Fruit fly (Drosophila melanogaster) whole organism, embryonic: ENCODE measurements around the gene Dlc90F.

Experiments
- Abd-B ChIP-seq: fragments of 200-800 bp; sonication (Bioruptor generic); optimal IDR thresholded peaks from 2 replicates; lab custom pipeline; 2018; ENCODE audit warnings: missing biosample characterization, mild to moderate bottlenecking, missing genetic modification characterization, moderate library complexity
- B-H2 ChIP-seq: fragments of 200-800 bp; sonication (Bioruptor generic); optimal IDR thresholded peaks from 2 replicates; lab custom pipeline; 2018; ENCODE audit warnings: missing biosample characterization, mild to moderate bottlenecking, missing genetic modification characterization
- CG10147 ChIP-seq: fragments of 200-800 bp; sonication (Bioruptor generic); optimal IDR thresholded peaks from 2 replicates; lab custom pipeline; 2019; ENCODE audit warnings: missing biosample characterization, mild to moderate bottlenecking, missing genetic modification characterization, moderate library complexity
- CG10321 ChIP-seq: fragments of 200-800 bp; sonication (Bioruptor generic); IDR thresholded peaks from 2 replicates; pipeline ENCODE4 v1.3.6; 2022; ENCODE audit warnings: missing biosample characterization, missing genetic modification characterization
- CG10543 ChIP-seq: fragments of 200-800 bp; sonication (Bioruptor generic); optimal IDR thresholded peaks from 3 replicates; lab custom pipeline; 2017; ENCODE audit warnings: missing biosample characterization, mild to moderate bottlenecking, missing genetic modification characterization, moderate library complexity
- CG12942 ChIP-seq: fragments of 200-800 bp; sonication (Bioruptor generic); optimal IDR thresholded peaks from 3 replicates; lab custom pipeline; 2016; ENCODE audit warnings: missing biosample characterization, missing genetic modification characterization
- CG13424 ChIP-seq: fragments of 200-800 bp; sonication (Bioruptor generic); optimal IDR thresholded peaks from 2 replicates; lab custom pipeline; 2019; ENCODE audit warnings: missing biosample characterization, mild to moderate bottlenecking, missing genetic modification characterization, moderate library complexity
- CG13775 ChIP-seq: fragments of 200-800 bp; sonication (Bioruptor generic); optimal IDR thresholded peaks from 3 replicates; lab custom pipeline; 2017; ENCODE audit warnings: missing biosample characterization, mild to moderate bottlenecking, missing genetic modification characterization
- CG15479 ChIP-seq: fragments of 200-800 bp; sonication (Bioruptor generic); optimal IDR thresholded peaks from 3 replicates; lab custom pipeline; 2019; ENCODE audit warnings: missing biosample characterization, mild to moderate bottlenecking, missing genetic modification characterization, moderate library complexity
- CG1603 ChIP-seq: fragments of 200-800 bp; sonication (Bioruptor generic); optimal IDR thresholded peaks from 2 replicates; lab custom pipeline; 2019; ENCODE audit warnings: missing biosample characterization, mild to moderate bottlenecking, missing genetic modification characterization, moderate library complexity
- CG1647 ChIP-seq: fragments of 200-800 bp; sonication (Bioruptor generic); optimal IDR thresholded peaks from 3 replicates; lab custom pipeline; 2016; ENCODE audit warnings: missing biosample characterization, missing genetic modification characterization
- CG16815 ChIP-seq: fragments of 200-800 bp; sonication (Bioruptor generic); optimal IDR thresholded peaks from 3 replicates; lab custom pipeline; 2017; ENCODE audit warnings: missing biosample characterization, mild to moderate bottlenecking, missing genetic modification characterization
- CG17568 ChIP-seq: fragments of 200-800 bp; sonication (Bioruptor generic); optimal IDR thresholded peaks from 2 replicates; lab custom pipeline; 2018; ENCODE audit warnings: missing biosample characterization, mild to moderate bottlenecking, missing genetic modification characterization, moderate library complexity
- CG17912 ChIP-seq: fragments of 200-800 bp; sonication (Bioruptor generic); optimal IDR thresholded peaks from 2 replicates; lab custom pipeline; 2018; ENCODE audit warnings: missing biosample characterization, mild to moderate bottlenecking, missing genetic modification characterization
- CG1792 ChIP-seq: fragments of 200-800 bp; sonication (Bioruptor generic); optimal IDR thresholded peaks from 2 replicates; lab custom pipeline; 2016; ENCODE audit warnings: missing biosample characterization, missing genetic modification characterization
- CG18476 ChIP-seq: fragments of 200-800 bp; sonication (Bioruptor generic); optimal IDR thresholded peaks from 2 replicates; lab custom pipeline; 2016; ENCODE audit warnings: missing biosample characterization, mild to moderate bottlenecking, missing genetic modification characterization
- CG30403 ChIP-seq: fragments of 200-800 bp; sonication (Bioruptor generic); optimal IDR thresholded peaks from 3 replicates; lab custom pipeline; 2016; ENCODE audit warnings: missing biosample characterization, missing genetic modification characterization
- CG4360 ChIP-seq: fragments of 200-800 bp; sonication (Bioruptor generic); IDR thresholded peaks from 2 replicates; pipeline ENCODE4 v1.3.6; 2022; ENCODE audit warnings: missing biosample characterization, missing genetic modification characterization
- CG7963 ChIP-seq: fragments of 200-800 bp; sonication (Bioruptor generic); IDR thresholded peaks from 3 replicates; pipeline ENCODE4 v1.3.6; 2022; ENCODE audit warnings: missing biosample characterization, missing genetic modification characterization; ENCODE audit not compliant: partially characterized antibody
- CG8765 ChIP-seq: fragments of 200-800 bp; sonication (Bioruptor generic); IDR thresholded peaks from 2 replicates; pipeline ENCODE4 v1.3.6; 2022; ENCODE audit warnings: missing biosample characterization, missing genetic modification characterization
- CG9932 ChIP-seq: fragments of 200-800 bp; sonication (Bioruptor generic); IDR thresholded peaks from 2 replicates; pipeline ENCODE4 v1.3.6; 2022; ENCODE audit warnings: missing biosample characterization, missing genetic modification characterization
- D ChIP-seq, 2 experiments: fragments of 200-800 bp in 1 of 2; fragments of >200 bp in 1 of 2; sonication (Bioruptor generic) in 1 of 2; optimal IDR thresholded peaks; 2 replicates in 1 of 2; 3 replicates in 1 of 2; lab custom pipeline; 2017; ENCODE audit warnings: mild to moderate bottlenecking in 1 of 2, missing biosample characterization in 1 of 2, missing genetic modification characterization in 1 of 2, missing genetic modification reagents in 1 of 2
- Dek ChIP-seq: fragments of 200-800 bp; sonication (Bioruptor generic); optimal IDR thresholded peaks from 3 replicates; lab custom pipeline; 2019; ENCODE audit warnings: missing biosample characterization, mild to moderate bottlenecking, missing genetic modification characterization, moderate library complexity
- Dip3 ChIP-seq: fragments of 200-800 bp; sonication (Bioruptor generic); optimal IDR thresholded peaks from 3 replicates; lab custom pipeline; 2016; ENCODE audit warnings: missing biosample characterization, missing genetic modification characterization
- E2f2 ChIP-seq: fragments of 200-800 bp; sonication (Bioruptor generic); IDR thresholded peaks from 2 replicates; pipeline ENCODE4 v1.3.6; 2022; ENCODE audit warnings: missing biosample characterization, missing genetic modification characterization
- HLH3B ChIP-seq: fragments of 200-800 bp; sonication (Bioruptor generic); IDR thresholded peaks from 2 replicates; pipeline ENCODE4 v1.3.6; 2022; ENCODE audit warnings: missing biosample characterization, missing genetic modification characterization
- Hmx ChIP-seq: fragments of 200-800 bp; sonication (Bioruptor generic); optimal IDR thresholded peaks from 2 replicates; lab custom pipeline; 2016; ENCODE audit warnings: missing biosample characterization, missing genetic modification characterization
- NfI ChIP-seq: fragments of 200-800 bp; sonication (Bioruptor generic); optimal IDR thresholded peaks from 3 replicates; lab custom pipeline; 2018; ENCODE audit warnings: missing biosample characterization, mild to moderate bottlenecking, missing genetic modification characterization, moderate library complexity
- Rfx ChIP-seq: fragments of 200-800 bp; sonication (Bioruptor generic); IDR thresholded peaks from 2 replicates; pipeline ENCODE4 v1.3.6; 2022; ENCODE audit warnings: missing biosample characterization, missing genetic modification characterization
- Rx ChIP-seq: fragments of 200-800 bp; sonication (Bioruptor generic); IDR thresholded peaks from 2 replicates; pipeline ENCODE4 v1.3.6; 2022; ENCODE audit warnings: missing biosample characterization, missing genetic modification characterization
- Vsx1 ChIP-seq: fragments of 200-800 bp; sonication (Bioruptor generic); optimal IDR thresholded peaks from 2 replicates; lab custom pipeline; 2017; ENCODE audit warnings: missing biosample characterization, mild to moderate bottlenecking, missing genetic modification characterization, missing genetic modification reagents
- chif ChIP-seq, 2 experiments: fragments of 200-800 bp; sonication (Bioruptor generic); optimal IDR thresholded peaks; 3 replicates each; lab custom pipeline; 2016; ENCODE audit warnings: missing biosample characterization in 2 of 2, missing genetic modification characterization in 2 of 2
- chn ChIP-seq: fragments of 200-800 bp; sonication (Bioruptor generic); optimal IDR thresholded peaks from 2 replicates; lab custom pipeline; 2016; ENCODE audit warnings: missing biosample characterization, missing genetic modification characterization
- dan ChIP-seq: fragments of 200-800 bp; sonication (Bioruptor generic); IDR thresholded peaks from 2 replicates; pipeline ENCODE4 v1.3.6; 2022; ENCODE audit warnings: missing biosample characterization, missing genetic modification characterization
- fu2 ChIP-seq: fragments of 200-800 bp; sonication (Bioruptor generic); optimal IDR thresholded peaks from 2 replicates; lab custom pipeline; 2016; ENCODE audit warnings: missing biosample characterization, missing genetic modification characterization
- gsb-n ChIP-seq: fragments of 200-800 bp; sonication (Bioruptor generic); optimal IDR thresholded peaks from 3 replicates; lab custom pipeline; 2018; ENCODE audit warnings: missing biosample characterization, mild to moderate bottlenecking, missing genetic modification characterization
- hth ChIP-seq: fragments of >200 bp; optimal IDR thresholded peaks from 2 replicates; lab custom pipeline; 2017; ENCODE audit warnings: inconsistent platforms
- lab ChIP-seq: fragments of 200-800 bp; sonication (Bioruptor generic); optimal IDR thresholded peaks from 3 replicates; lab custom pipeline; 2017; ENCODE audit warnings: missing biosample characterization, missing genetic modification characterization, mild to moderate bottlenecking, moderate library complexity, missing genetic modification reagents
- mam ChIP-seq: fragments of 200-800 bp; sonication (Bioruptor generic); optimal IDR thresholded peaks from 3 replicates; lab custom pipeline; 2016; ENCODE audit warnings: missing biosample characterization, missing genetic modification characterization
- nerfin-2 ChIP-seq: fragments of 200-800 bp; sonication (Bioruptor generic); IDR thresholded peaks from 2 replicates; pipeline ENCODE4 v1.3.6; 2022; ENCODE audit warnings: missing biosample characterization, missing genetic modification characterization; ENCODE audit not compliant: partially characterized antibody
- org-1 ChIP-seq: fragments of 200-800 bp; sonication (Bioruptor generic); optimal IDR thresholded peaks from 2 replicates; lab custom pipeline; 2017; ENCODE audit warnings: missing biosample characterization, missing genetic modification characterization
- pan ChIP-seq, 4 experiments: fragments of >200 bp in 3 of 4; fragments of 200-800 bp in 1 of 4; sonication (Bioruptor generic) in 1 of 4; optimal IDR thresholded peaks in 3 of 4; IDR thresholded peaks in 1 of 4; 2 replicates each; pipeline versions ENCODE4 v1.3.6 to Lab custom; 2017 to 2022; ENCODE audit warnings: missing biosample characterization in 2 of 4, missing genetic modification characterization in 2 of 4, mixed read lengths in 1 of 4
- pum ChIP-seq: fragments of 200-800 bp; sonication (Bioruptor generic); optimal IDR thresholded peaks from 2 replicates; lab custom pipeline; 2016; ENCODE audit warnings: missing biosample characterization, missing genetic modification characterization
- slou ChIP-seq: fragments of 200-800 bp; sonication (Bioruptor generic); optimal IDR thresholded peaks from 3 replicates; lab custom pipeline; 2016; ENCODE audit warnings: missing biosample characterization, missing genetic modification characterization
- twi ChIP-seq: fragments of 200-800 bp; optimal IDR thresholded peaks from 2 replicates; lab custom pipeline; 2019; ENCODE audit warnings: missing biosample characterization, mild to moderate bottlenecking, missing genetic modification characterization, moderate library complexity
- unc-4 ChIP-seq: fragments of 200-800 bp; sonication (Bioruptor generic); IDR thresholded peaks from 2 replicates; pipeline ENCODE4 v1.3.6; 2022; ENCODE audit warnings: missing biosample characterization, missing genetic modification characterization; ENCODE audit not compliant: partially characterized antibody
- vfl ChIP-seq: fragments of 200-800 bp; sonication (Bioruptor generic); optimal IDR thresholded peaks from 2 replicates; lab custom pipeline; 2016; ENCODE audit warnings: missing biosample characterization, missing genetic modification characterization
- wdn ChIP-seq: fragments of 200-800 bp; sonication (Bioruptor generic); IDR thresholded peaks from 2 replicates; pipeline ENCODE4 v1.3.6; 2022; ENCODE audit warnings: missing biosample characterization, missing genetic modification characterization
- zen ChIP-seq: fragments of 200-800 bp; sonication (Bioruptor generic); optimal IDR thresholded peaks from 3 replicates; lab custom pipeline; 2018; ENCODE audit warnings: missing biosample characterization, mild to moderate bottlenecking, missing genetic modification characterization, moderate library complexity

The Dlc90F gene

DNA sequence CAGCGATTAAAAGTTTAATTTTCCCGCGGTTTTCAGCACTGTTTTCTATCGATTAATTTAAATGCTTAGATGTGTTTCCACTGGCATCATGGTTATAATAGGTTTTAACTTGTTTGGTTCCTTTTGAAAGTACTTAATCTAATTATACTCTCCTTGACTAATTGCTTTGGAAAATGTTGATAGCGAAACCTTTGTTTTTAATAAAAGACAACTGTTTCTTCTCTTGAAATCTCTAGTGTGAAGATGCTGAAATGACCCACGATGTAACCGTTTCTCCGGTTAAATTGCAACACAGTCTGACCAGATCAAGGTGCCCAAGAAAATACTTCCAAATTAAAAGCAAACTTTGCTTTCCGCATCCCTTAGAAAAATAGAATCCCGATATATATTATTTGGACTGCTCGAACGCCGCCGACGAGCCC, at the start of gene Dlc90F (continued):
- TF ChIP-seq pan (optimal IDR thresholded peaks at IDR 0.05; lab: Kevin White, UChicago) (no peak), pan (GFP tag; optimal IDR thresholded peaks at IDR 0.05 in 1 of 2, IDR thresholded peaks at IDR 0.05 in 1 of 2) (peak in 1 of 2 experiments; percentile 81), CG17912 (GFP tag; lab: Kevin White, UChicago) (peak; percentile 11), CG13775 (GFP tag; lab: Kevin White, UChicago) (peak; percentile 74), lab (GFP tag; lab: Kevin White, UChicago) (peak; percentile 67), chif (GFP tag; optimal IDR thresholded peaks at IDR 0.05; lab: Kevin White, UChicago) (peak; percentile 66 to 83), nerfin-2 (GFP tag; lab: Robert Waterston, UW) (no peak), unc-4 (GFP tag; lab: Robert Waterston, UW) (peak; percentile 67), CG1792 (GFP tag; lab: Kevin White, UChicago) (peak; percentile 51), Abd-B (peak; percentile 95), CG10321 (peak; percentile 23; the same call in 1 of the 2 replicates), CG16815 (GFP tag; lab: Kevin White, UChicago) (peak; percentile 64), wdn (GFP tag; lab: Robert Waterston, UW) (peak; percentile 41), CG8765 (GFP tag; lab: Robert Waterston, UW) (no peak), chn (GFP tag; lab: Kevin White, UChicago) (peak; percentile 81), Dek (tag; lab: Kevin White, UChicago) (peak; percentile 73), CG1603 (tag; lab: Kevin White, UChicago) (peak; percentile 75), Vsx1 (no peak), Rx (GFP tag; lab: Robert Waterston, UW) (peak; percentile 62; the same call in 1 of the 2 replicates), org-1 (GFP tag; lab: Kevin White, UChicago) (no peak), D (optimal IDR thresholded peaks at IDR 0.05; lab: Kevin White, UChicago) (no peak), D (GFP tag; optimal IDR thresholded peaks at IDR 0.05; lab: Kevin White, UChicago) (peak; percentile 22), CG15479 (GFP tag; lab: Kevin White, UChicago) (peak; percentile 43), CG10543 (GFP tag; lab: Kevin White, UChicago) (peak; percentile 50), slou (GFP tag; lab: Kevin White, UChicago) (peak; percentile 36), twi (tag; lab: Kevin White, UChicago) (peak; percentile 67), CG10147 (GFP tag; lab: Kevin White, UChicago) (peak; percentile 57), dan (GFP tag; lab: Robert Waterston, UW) (no peak; the same call in 1 of the 2 replicates), vfl (GFP tag; lab: Kevin White, UChicago) (peak; percentile 74), B-H2 (peak; percentile 67), Dip3 (GFP tag; lab: Kevin White, UChicago) (peak; percentile 80), CG4360 (GFP tag; lab: Robert Waterston, UW) (no peak), E2f2 (GFP tag; lab: Robert Waterston, UW) (peak; percentile 54; the same call in 1 of the 2 replicates), mam (GFP tag; lab: Kevin White, UChicago) (peak; percentile 85), Hmx (GFP tag; lab: Kevin White, UChicago) (peak; percentile 24), CG12942 (GFP tag; lab: Kevin White, UChicago) (peak; percentile 69), CG9932 (GFP tag; lab: Robert Waterston, UW) (peak; percentile 88), gsb-n (tag; lab: Kevin White, UChicago) (peak; percentile 56), HLH3B (GFP tag; lab: Robert Waterston, UW) (peak; percentile 66; the same call in 1 of the 2 replicates), CG18476 (GFP tag; lab: Kevin White, UChicago) (peak; percentile 33), pum (GFP tag; lab: Kevin White, UChicago) (peak; percentile 77), CG30403 (GFP tag; lab: Kevin White, UChicago) (peak; percentile 87), CG13424 (tag; lab: Kevin White, UChicago) (peak; percentile 83), Rfx (GFP tag; lab: Robert Waterston, UW) (peak; percentile 86), hth (no peak), CG7963 (no peak), CG1647 (GFP tag; lab: Kevin White, UChicago) (peak; percentile 55), CG17568 (GFP tag; lab: Kevin White, UChicago) (no peak), NfI (peak; percentile 80), fu2 (GFP tag; lab: Kevin White, UChicago) (peak; percentile 66), zen (tag; lab: Kevin White, UChicago) (peak; percentile 46)
